Fruit fly (Drosophila melanogaster): ENCODE data around the gene CG6729.

CG6729 gene

dm6 chr2L:10767597-10768188, 24.0 kb upstream of the CG6729 start, which contains the start of gene Ubc2 (continued):
- no peak for TF ChIP-seq hkb (optimal IDR thresholded peaks at IDR 0.05)
- TF ChIP-seq hkb (GFP tag; IDR thresholded peaks at IDR 0.05) = no peak
- no peak for TF ChIP-seq Hr78 (GFP tag; optimal IDR thresholded peaks at IDR 0.05)
- peak in 1 of 2 experiments; percentile 61 for TF ChIP-seq crp (GFP tag; optimal IDR thresholded peaks at IDR 0.05)
- no peak for TF ChIP-seq cato (GFP tag; optimal IDR thresholded peaks at IDR 0.05; ENCODE audit: borderline replicate concordance)
- no peak for TF ChIP-seq sc (optimal IDR thresholded peaks at IDR 0.05)
- no peak for TF ChIP-seq sc (GFP tag; optimal IDR thresholded peaks at IDR 0.05)
- TF ChIP-seq Awh (GFP tag; IDR thresholded peaks at IDR 0.05) = no peak
- 0 out of 3 replicates have a peak, but pooled peaks have one; percentile 22 for TF ChIP-seq Dbx (GFP tag; IDR thresholded peaks at IDR 0.05)
- peak; percentile 79 for TF ChIP-seq E2f2 (GFP tag; IDR thresholded peaks at IDR 0.05)
- TF ChIP-seq ssp (GFP tag; IDR thresholded peaks at IDR 0.05) = no peak
- TF ChIP-seq Atf-2 (GFP tag; optimal IDR thresholded peaks at IDR 0.05) = no peak
- TF ChIP-seq ash1 (GFP tag; optimal IDR thresholded peaks at IDR 0.05) = no peak
- peak; percentile 34; the same call in 1 of the 2 replicates for TF ChIP-seq CG2129 (GFP tag; IDR thresholded peaks at IDR 0.05; ENCODE audit: partially characterized antibody)
- TF ChIP-seq CG30431 (GFP tag; optimal IDR thresholded peaks at IDR 0.05) = no peak
- TF ChIP-seq CG34224 (GFP tag; IDR thresholded peaks at IDR 0.05; ENCODE audit: partially characterized antibody) = peak; percentile 85
- TF ChIP-seq az2 (GFP tag; optimal IDR thresholded peaks at IDR 0.05) = no peak
- TF ChIP-seq Eip74EF (GFP tag; optimal IDR thresholded peaks at IDR 0.05) = no peak
- TF ChIP-seq crol (GFP tag; IDR thresholded peaks at IDR 0.05) = no peak
- TF ChIP-seq CG10209 (GFP tag; optimal IDR thresholded peaks at IDR 0.05) = no peak
- TF ChIP-seq CG8388 (GFP tag; optimal IDR thresholded peaks at IDR 0.05) = no peak
- TF ChIP-seq gt (GFP tag; IDR thresholded peaks at IDR 0.05) = no peak
- no peak for TF ChIP-seq CG14014 (GFP tag; IDR thresholded peaks at IDR 0.05)
- TF ChIP-seq wor (GFP tag; IDR thresholded peaks at IDR 0.05) = no peak
- no peak for TF ChIP-seq CG9727 (GFP tag; optimal IDR thresholded peaks at IDR 0.05)
- TF ChIP-seq esg (GFP tag; conservative IDR thresholded peaks at IDR 0.05) = no peak
- TF ChIP-seq CG9609 (GFP tag; optimal IDR thresholded peaks at IDR 0.05) = peak; percentile 52
- peak; percentile 85 for TF ChIP-seq CG6791 (GFP tag; IDR thresholded peaks at IDR 0.05; ENCODE audit: partially characterized antibody)
- no peak for TF ChIP-seq H15 (GFP tag; IDR thresholded peaks at IDR 0.05)
- TF ChIP-seq CG6683 (GFP tag; optimal IDR thresholded peaks at IDR 0.05) = no peak
- TF ChIP-seq prd (optimal IDR thresholded peaks at IDR 0.05) = no peak
- TF ChIP-seq prd (GFP tag; IDR thresholded peaks at IDR 0.05) = peak; percentile 33; the same call in 2 of the 3 replicates
- peak; percentile 20 for TF ChIP-seq HLH54F (GFP tag; optimal IDR thresholded peaks at IDR 0.05)
- 0 out of 2 replicates have a peak, but pooled peaks have one; percentile 24 for TF ChIP-seq CG14441 (GFP tag; IDR thresholded peaks at IDR 0.05)
- TF ChIP-seq mld (GFP tag; IDR thresholded peaks at IDR 0.05; ENCODE audit: partially characterized antibody) = peak; percentile 67; the same call in 2 of the 3 replicates
- no peak for TF ChIP-seq Fer2 (tag; optimal IDR thresholded peaks at IDR 0.05)
- TF ChIP-seq HLH4C (GFP tag; IDR thresholded peaks at IDR 0.05; ENCODE audit: partially characterized antibody) = peak; percentile 83
- no peak for TF ChIP-seq fd102C (GFP tag; optimal IDR thresholded peaks at IDR 0.05)
- no peak for TF ChIP-seq CG5180 (GFP tag; optimal IDR thresholded peaks at IDR 0.05)
- no peak for TF ChIP-seq bsh (GFP tag; optimal IDR thresholded peaks at IDR 0.05)
- TF ChIP-seq CG18619 (GFP tag; optimal IDR thresholded peaks at IDR 0.05) = no peak
- TF ChIP-seq ERR (GFP tag; optimal IDR thresholded peaks at IDR 0.05) = no peak
- TF ChIP-seq CG10274 (GFP tag; optimal IDR thresholded peaks at IDR 0.05) = no peak
- TF ChIP-seq ro (GFP tag; IDR thresholded peaks at IDR 0.05) = no peak
- TF ChIP-seq CG18476 (GFP tag; optimal IDR thresholded peaks at IDR 0.05) = no peak
- TF ChIP-seq oc (tag; optimal IDR thresholded peaks at IDR 0.05) = no peak
- TF ChIP-seq CG4820 (GFP tag; optimal IDR thresholded peaks at IDR 0.05) = no peak
- peak; percentile 89 for TF ChIP-seq CG13287 (GFP tag; IDR thresholded peaks at IDR 0.05; ENCODE audit: partially characterized antibody)
- no peak for TF ChIP-seq sisA (GFP tag; IDR thresholded peaks at IDR 0.05)
- TF ChIP-seq seq (GFP tag; IDR thresholded peaks at IDR 0.05) = 0 out of 2 replicates have a peak, but pooled peaks have one; percentile 7

Data from whole organism, embryonic.